Worm (Caenorhabditis elegans): Measurements from ENCODE around the gene spc-1.

Gene spc-1

DNA sequence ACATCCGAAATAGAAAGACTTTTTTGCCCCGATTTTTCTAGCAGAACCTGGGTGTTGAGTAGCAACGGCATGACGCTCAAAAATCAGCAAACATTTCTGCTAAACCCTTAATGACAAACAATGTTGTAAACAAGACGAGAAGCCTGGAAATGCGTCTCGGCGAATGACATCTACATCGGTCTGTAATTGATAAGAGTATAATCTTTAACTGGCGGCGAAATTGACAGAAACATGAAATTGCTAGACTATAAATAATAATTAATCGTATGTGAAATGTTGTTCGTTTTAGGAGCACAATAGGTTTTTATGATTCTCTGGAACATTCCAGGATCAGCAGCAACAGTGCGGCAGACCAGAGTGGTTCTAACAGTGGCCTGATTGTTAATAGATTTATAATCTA lies 14.8 kb upstream of the spc-1 start:
- TF ChIP-seq tbx-2 (tag; optimal IDR thresholded peaks at IDR 0.05) (no peak), elt-2 (tag; optimal IDR thresholded peaks at IDR 0.05) (peak; percentile 46), ztf-4 (tag; optimal IDR thresholded peaks at IDR 0.05) (no peak), zag-1 (tag; optimal IDR thresholded peaks at IDR 0.05) (no peak), pqm-1 (tag; optimal IDR thresholded peaks at IDR 0.05) (peak; percentile 15), elt-1 (tag; optimal IDR thresholded peaks at IDR 0.05) (no peak), mdl-1 (tag; optimal IDR thresholded peaks at IDR 0.05) (no peak), egl-5 (tag; optimal IDR thresholded peaks at IDR 0.05) (no peak), lsy-12 (tag; optimal IDR thresholded peaks at IDR 0.05) (no peak), hmg-11 (tag; optimal IDR thresholded peaks at IDR 0.05) (no peak)

DNA sequence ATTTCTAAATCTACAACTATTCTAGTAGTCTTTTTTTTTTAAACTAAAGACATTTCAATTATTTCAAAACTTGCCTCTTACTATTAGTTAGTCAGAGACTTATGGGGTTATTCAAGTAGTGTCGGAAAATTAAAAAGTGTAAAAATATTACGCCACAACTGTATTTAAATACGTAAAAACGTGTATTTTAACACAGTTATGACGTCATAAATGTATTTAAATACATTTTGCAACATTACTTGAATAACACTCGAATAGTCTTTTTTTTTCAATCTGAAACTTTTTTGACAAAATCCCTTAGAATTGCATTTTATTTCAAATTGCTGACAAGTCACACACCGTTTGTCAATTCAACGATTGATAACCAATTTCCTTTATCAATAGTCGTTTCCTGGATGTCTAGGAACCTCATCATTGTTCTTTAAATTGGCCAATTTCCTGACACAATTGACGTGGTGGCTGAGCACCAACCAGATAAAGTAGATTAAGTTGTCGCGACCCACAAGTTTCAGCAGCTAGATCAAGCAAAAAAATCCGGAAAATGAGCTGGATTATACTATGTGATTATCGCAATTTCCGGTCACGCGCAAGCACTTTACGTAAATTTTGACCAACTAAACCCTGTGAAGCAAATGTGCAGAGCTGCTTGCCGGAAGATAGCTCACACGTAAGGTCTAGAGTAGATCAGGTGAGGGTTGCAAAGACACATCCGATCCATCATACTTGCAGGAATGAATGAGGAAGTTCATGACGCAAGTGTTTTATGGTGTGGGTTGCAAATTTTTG lies 12.8 kb upstream of the spc-1 start:
- TF ChIP-seq ceh-9 (tag; optimal IDR thresholded peaks at IDR 0.05) = no peak
- no peak for TF ChIP-seq daf-12 (tag; optimal IDR thresholded peaks at IDR 0.05)
- no peak for TF ChIP-seq nhr-43 (tag; optimal IDR thresholded peaks at IDR 0.05; ENCODE audit: poor library complexity, severe bottlenecking)
- TF ChIP-seq skn-1 (tag; optimal IDR thresholded peaks at IDR 0.05) = no peak
- TF ChIP-seq nhr-67 (tag; optimal IDR thresholded peaks at IDR 0.05) = no peak
- no peak for TF ChIP-seq pqm-1 (tag; optimal IDR thresholded peaks at IDR 0.05)

DNA sequence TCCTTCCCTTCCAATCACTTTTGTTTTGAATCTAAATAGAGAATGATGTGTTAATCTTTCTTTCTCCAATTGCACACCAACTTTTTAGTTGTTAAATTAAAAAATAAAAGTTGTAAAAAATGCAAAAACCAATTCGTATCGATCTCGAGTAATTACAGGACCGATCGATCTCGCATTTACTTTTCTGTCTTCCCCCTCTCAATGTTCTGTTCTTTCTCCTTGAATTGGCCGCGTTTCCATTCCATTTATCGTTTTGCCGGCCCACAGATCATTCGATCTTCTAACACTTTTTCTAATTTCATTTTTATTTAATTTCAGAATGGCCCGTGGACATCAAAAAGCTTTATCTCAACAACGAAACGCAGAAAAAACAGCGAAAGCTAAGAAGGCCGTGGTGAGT lies 8.3 kb upstream of the spc-1 start, which contains the start of gene K10B3.1:
K10B3.1 (plus strand) TSS at position 301 of the 400 bp plus-strand sequence.
- TF ChIP-seq pha-4 (tag; optimal IDR thresholded peaks at IDR 0.05) = peak; percentile 3
- TF ChIP-seq daf-12 (tag; optimal IDR thresholded peaks at IDR 0.05) = no peak

DNA sequence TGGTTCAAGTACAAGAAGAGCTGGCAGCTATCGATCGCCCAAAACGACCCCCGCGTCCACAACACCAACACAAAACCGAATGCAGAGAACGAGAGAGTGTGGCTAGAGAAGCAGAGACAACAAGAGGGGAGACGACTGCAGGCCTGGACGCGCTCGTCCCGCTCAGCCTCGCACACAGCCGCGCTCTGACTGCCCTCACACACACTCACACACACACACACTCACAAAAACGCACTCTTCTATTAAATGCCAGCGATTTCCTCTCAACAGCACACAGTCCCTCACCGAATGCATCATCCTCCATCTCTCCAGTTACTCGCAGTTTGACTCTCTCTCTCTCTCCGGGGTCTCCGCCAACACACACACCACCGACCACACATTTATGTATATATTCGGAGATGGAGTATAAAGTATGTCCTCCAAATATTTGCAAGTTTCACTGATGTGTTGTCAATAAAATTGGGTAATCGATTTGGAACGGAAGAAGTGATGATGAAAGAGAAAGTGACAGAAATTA lies 805 bp upstream of the spc-1 start:
- peak; percentile 95 for TF ChIP-seq nhr-25 (tag; optimal IDR thresholded peaks at IDR 0.05)
- peak; percentile 87 for TF ChIP-seq nhr-11 (tag; optimal IDR thresholded peaks at IDR 0.05)
- TF ChIP-seq lin-15B (tag; optimal IDR thresholded peaks at IDR 0.05) = peak; percentile 65
- peak; percentile 80 for TF ChIP-seq ceh-28 (tag; optimal IDR thresholded peaks at IDR 0.05)
- peak; percentile 51 for TF ChIP-seq snpc-4 (tag; optimal IDR thresholded peaks at IDR 0.05)
- peak; percentile 78 for TF ChIP-seq egl-5 (tag; optimal IDR thresholded peaks at IDR 0.05)
- TF ChIP-seq nhr-67 (tag; optimal IDR thresholded peaks at IDR 0.05) = no peak
- no peak for TF ChIP-seq ceh-9 (tag; optimal IDR thresholded peaks at IDR 0.05)
- no peak for TF ChIP-seq daf-12 (tag; optimal IDR thresholded peaks at IDR 0.05)
- no peak for TF ChIP-seq eor-1 (tag; optimal IDR thresholded peaks at IDR 0.05)
- peak; percentile 43 for TF ChIP-seq R02D3.7 (tag; optimal IDR thresholded peaks at IDR 0.05)
- peak; percentile 97 for TF ChIP-seq hmg-11 (tag; optimal IDR thresholded peaks at IDR 0.05)
- peak; percentile 87 for TF ChIP-seq skn-1 (tag; optimal IDR thresholded peaks at IDR 0.05)
- TF ChIP-seq jun-1 (tag; optimal IDR thresholded peaks at IDR 0.05) = peak; percentile 96
- TF ChIP-seq unc-62 (GFP tag; optimal IDR thresholded peaks at IDR 0.05) = peak; percentile 90
- peak; percentile 99 for TF ChIP-seq lin-39 (tag; optimal IDR thresholded peaks at IDR 0.05)
- TF ChIP-seq tbx-2 (tag; optimal IDR thresholded peaks at IDR 0.05) = peak; percentile 86
- TF ChIP-seq mml-1 (tag; optimal IDR thresholded peaks at IDR 0.05) = no peak
- peak; percentile 28 for TF ChIP-seq fkh-2 (tag; optimal IDR thresholded peaks at IDR 0.05)
- TF ChIP-seq pqm-1 (tag; optimal IDR thresholded peaks at IDR 0.05) = peak; percentile 72
- TF ChIP-seq sea-2 (GFP tag; optimal IDR thresholded peaks at IDR 0.05) = no peak
- TF ChIP-seq ztf-4 (tag; optimal IDR thresholded peaks at IDR 0.05) = peak; percentile 76
- peak; percentile 86 for TF ChIP-seq egl-27 (tag; optimal IDR thresholded peaks at IDR 0.05)
- no peak for TF ChIP-seq nhr-28 (tag; optimal IDR thresholded peaks at IDR 0.05)
- TF ChIP-seq ceh-16 (tag; optimal IDR thresholded peaks at IDR 0.05) = no peak
- TF ChIP-seq aly-2 (tag; optimal IDR thresholded peaks at IDR 0.05) = peak; percentile 11
- TF ChIP-seq zag-1 (tag; optimal IDR thresholded peaks at IDR 0.05) = peak; percentile 60
- peak; percentile 68 for TF ChIP-seq ceh-82 (tag; optimal IDR thresholded peaks at IDR 0.05)
- TF ChIP-seq ama-1 (optimal IDR thresholded peaks at IDR 0.05) = peak; percentile 29
- peak; percentile 76 for TF ChIP-seq nhr-43 (tag; optimal IDR thresholded peaks at IDR 0.05; ENCODE audit: poor library complexity, severe bottlenecking)
- TF ChIP-seq unc-39 (tag; optimal IDR thresholded peaks at IDR 0.05) = no peak
- TF ChIP-seq elt-3 (tag; optimal IDR thresholded peaks at IDR 0.05) = peak in 1 of 3 experiments; percentile 4
- TF ChIP-seq fos-1 (tag; optimal IDR thresholded peaks at IDR 0.05) = peak; percentile 93
- TF ChIP-seq elt-2 (tag; optimal IDR thresholded peaks at IDR 0.05) = peak; percentile 92
- peak; percentile 67 for TF ChIP-seq fkh-10 (GFP tag; optimal IDR thresholded peaks at IDR 0.05)
- peak; percentile 54 for TF ChIP-seq mdl-1 (tag; optimal IDR thresholded peaks at IDR 0.05)
- no peak for TF ChIP-seq ZK546.5 (tag; optimal IDR thresholded peaks at IDR 0.05)
- peak; percentile 92 for TF ChIP-seq lsy-12 (tag; optimal IDR thresholded peaks at IDR 0.05)
- peak; percentile 92 for TF ChIP-seq nfya-1 (tag; optimal IDR thresholded peaks at IDR 0.05; ENCODE audit: insufficient read depth)
- peak; percentile 98 for TF ChIP-seq pha-4 (tag; optimal IDR thresholded peaks at IDR 0.05)
- peak; percentile 79 for TF ChIP-seq nhr-23 (tag; optimal IDR thresholded peaks at IDR 0.05)
- no peak for TF ChIP-seq nhr-76 (tag; optimal IDR thresholded peaks at IDR 0.05)
- TF ChIP-seq elt-1 (tag; optimal IDR thresholded peaks at IDR 0.05) = peak; percentile 78
